Fruit fly (Drosophila melanogaster): Measurements from ENCODE around the gene CG6418.

Gene CG6418

dm6 chr3L:10878842-10879241, at the start of gene CG6418, which contains the start of gene Blos4:
Gene CG6418, minus strand, starts transcription at chr3L:10879037.
Gene Blos4, plus strand, starts transcription at chr3L:10879085.
- peak; percentile 12 to 13 for TF ChIP-seq CTCF (optimal IDR thresholded peaks at IDR 0.05)
- no peak for TF ChIP-seq CG8478 (optimal IDR thresholded peaks at IDR 0.05)

DNA sequence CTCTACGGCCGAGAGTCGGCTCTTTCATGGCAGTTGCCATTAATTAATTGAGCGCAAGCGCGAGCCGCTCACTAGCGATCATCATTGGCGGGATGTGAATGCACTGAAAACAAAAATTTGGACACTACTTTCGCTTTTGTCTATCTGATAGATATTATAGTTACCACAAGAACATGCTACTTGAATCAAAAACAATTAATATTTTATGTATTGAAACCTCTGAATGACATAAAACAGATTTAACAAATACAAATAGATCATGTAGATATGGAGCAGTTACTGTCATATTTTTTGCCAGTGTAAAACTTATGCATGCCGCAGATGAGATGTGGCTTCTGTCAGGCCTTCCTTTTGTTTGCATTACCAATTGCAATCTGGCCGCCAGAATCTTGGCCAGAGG, 49.1 kb upstream of the CG6418 start:
- TF ChIP-seq CTCF (optimal IDR thresholded peaks at IDR 0.05) (no peak), CG8478 (optimal IDR thresholded peaks at IDR 0.05) (no peak)

DNA sequence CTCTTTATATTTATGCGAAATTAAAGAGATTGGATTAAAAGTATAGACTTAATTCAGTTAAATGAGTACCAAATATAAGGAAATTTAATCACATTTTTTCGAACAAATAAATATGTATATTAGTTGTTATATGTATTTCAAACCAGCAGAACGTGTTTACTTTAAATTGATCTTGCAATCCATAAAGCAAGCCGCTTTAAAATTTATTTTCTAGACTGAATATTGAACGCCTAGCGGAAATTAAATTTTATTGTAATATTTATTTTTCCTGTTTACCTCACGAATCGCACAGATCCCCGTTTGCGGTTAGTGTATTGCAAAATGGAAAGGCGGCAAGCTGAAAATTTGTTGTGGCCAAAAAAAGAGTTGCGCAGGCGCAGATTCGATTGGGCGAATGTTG, 48.5 kb upstream of the CG6418 start:
- no peak for TF ChIP-seq CG8478 (optimal IDR thresholded peaks at IDR 0.05)
- TF ChIP-seq CTCF (optimal IDR thresholded peaks at IDR 0.05) = no peak

DNA sequence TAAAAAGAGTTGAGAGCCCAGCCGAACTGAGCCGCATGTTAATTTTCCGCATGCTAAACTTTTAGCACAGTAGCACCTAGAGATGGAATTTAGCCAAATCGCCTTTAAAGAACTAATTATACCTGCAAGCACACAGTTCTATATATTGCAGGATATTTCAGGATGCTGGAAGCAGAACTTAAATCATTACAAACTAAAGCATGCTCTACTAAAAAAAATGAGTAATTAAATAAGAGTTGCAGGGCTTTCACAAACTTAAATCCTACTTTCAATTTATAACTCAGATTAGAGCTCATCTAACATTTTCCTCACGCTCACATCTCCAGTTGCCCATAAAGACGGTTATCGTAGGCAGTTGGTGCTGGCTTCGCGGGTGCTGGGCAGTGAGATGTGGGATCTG, 45.8 kb upstream of the CG6418 start:
- TF ChIP-seq CG8478 (optimal IDR thresholded peaks at IDR 0.05) = no peak
- no peak for TF ChIP-seq CTCF (optimal IDR thresholded peaks at IDR 0.05)

dm6 chr3L:10922973-10923372, 44.1 kb upstream of the CG6418 start:
- no peak for TF ChIP-seq CTCF (optimal IDR thresholded peaks at IDR 0.05)
- TF ChIP-seq CG8478 (optimal IDR thresholded peaks at IDR 0.05) = no peak

DNA sequence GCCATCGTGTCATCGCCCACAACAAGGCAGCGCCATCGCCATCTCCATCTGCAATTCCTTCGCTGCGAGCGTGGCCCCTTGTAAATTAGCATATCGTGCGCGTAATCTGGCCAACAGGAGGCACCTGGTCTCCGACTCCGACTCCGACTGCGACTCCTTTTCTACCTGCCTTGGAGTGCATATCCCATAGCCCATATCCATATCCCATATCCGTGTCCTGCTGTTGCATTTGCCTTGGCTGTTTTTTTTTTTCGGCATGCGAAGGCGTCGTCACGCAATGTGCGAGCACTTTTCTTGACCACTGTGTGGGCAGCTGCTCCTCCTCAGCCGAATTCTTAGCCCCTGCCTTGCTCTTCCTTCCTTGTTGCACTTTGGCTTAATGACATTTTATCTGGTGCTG, 39.6 kb upstream of the CG6418 start:
- no peak for TF ChIP-seq CG8478 (optimal IDR thresholded peaks at IDR 0.05)
- TF ChIP-seq CTCF (optimal IDR thresholded peaks at IDR 0.05) = no peak

DNA sequence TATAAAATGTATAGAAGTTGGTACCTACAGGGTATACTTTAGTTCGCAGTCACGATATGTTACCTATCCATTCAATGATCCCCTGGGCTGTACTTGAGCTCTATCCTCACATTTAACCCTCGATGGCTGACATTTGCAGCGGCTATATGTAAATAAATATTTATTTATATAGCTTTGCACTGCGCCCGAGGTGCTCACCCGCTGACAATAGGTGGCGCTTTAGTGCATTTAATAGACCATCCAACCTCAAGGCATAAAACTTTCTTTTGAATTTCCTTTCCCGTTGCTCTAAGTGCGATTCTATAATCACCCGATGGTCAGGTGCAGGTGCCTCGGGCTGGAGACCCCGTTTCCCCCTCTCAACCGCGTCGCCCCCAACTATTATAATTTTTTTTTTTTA, 38.4 kb upstream of the CG6418 start:
- TF ChIP-seq CG8478 (optimal IDR thresholded peaks at IDR 0.05) (no peak), CTCF (optimal IDR thresholded peaks at IDR 0.05) (peak in 1 of 2 experiments; percentile 56)

DNA sequence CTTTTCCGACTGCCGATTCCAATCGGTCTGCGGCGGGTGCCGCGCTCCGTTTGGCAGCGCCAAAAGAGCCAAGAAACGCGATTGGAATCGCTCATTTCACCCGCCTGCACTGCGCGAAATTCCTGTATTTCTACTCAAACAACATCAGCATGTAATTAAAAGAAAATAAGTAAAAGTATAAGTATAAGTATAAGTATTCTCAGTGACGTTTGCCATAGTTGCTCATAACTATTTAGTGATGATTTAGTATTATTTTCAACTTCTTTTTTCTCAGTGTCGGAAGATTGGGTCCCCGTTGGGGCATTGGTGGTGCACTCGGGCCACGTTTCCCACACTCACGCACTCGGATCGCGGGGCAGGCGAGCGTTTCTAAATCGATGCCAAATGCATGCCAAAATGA, 34.4 kb upstream of the CG6418 start:
- no peak for TF ChIP-seq CTCF (optimal IDR thresholded peaks at IDR 0.05)
- no peak for TF ChIP-seq CG8478 (optimal IDR thresholded peaks at IDR 0.05)

dm6 chr3L:10909612-10910011, 30.8 kb upstream of the CG6418 start:
- no peak for TF ChIP-seq CTCF (optimal IDR thresholded peaks at IDR 0.05)
- TF ChIP-seq CG8478 (optimal IDR thresholded peaks at IDR 0.05) = no peak

dm6 chr3L:10904770-10905169, 25.9 kb upstream of the CG6418 start:
- TF ChIP-seq CTCF (optimal IDR thresholded peaks at IDR 0.05) = no peak

- TF ChIP-seq CG8478 (optimal IDR thresholded peaks at IDR 0.05) = no peak
- TF ChIP-seq CTCF (optimal IDR thresholded peaks at IDR 0.05) = no peak
Measured at dm6 chr3L:10903449-10903848, 24.6 kb upstream of the CG6418 start.

DNA sequence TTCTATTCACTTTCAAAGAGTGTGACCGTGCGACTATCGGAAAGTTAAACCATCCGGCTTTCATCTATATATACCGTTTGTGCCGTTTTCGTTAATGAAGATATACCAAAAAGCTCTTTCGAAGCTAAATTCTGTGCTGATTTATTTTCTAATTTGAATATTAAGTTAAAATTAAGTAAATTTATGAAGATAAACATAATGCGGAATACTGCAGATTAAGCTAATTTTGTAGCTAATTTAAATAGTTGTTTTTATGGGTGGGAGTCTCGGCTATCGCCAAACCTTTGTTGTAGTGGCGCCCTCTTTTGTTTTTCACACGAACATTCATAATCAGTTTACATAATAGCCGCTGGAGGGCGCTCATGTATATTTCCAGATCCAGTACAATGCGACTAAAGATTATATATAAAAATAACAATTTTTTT, 20.3 kb upstream of the CG6418 start, which contains the start of gene Aps:
Gene Aps, minus strand, starts transcription at position 37 of the 425 bp plus-strand sequence.
- TF ChIP-seq CTCF (optimal IDR thresholded peaks at IDR 0.05) = peak; percentile 74 to 92
- no peak for TF ChIP-seq CG8478 (optimal IDR thresholded peaks at IDR 0.05)

DNA sequence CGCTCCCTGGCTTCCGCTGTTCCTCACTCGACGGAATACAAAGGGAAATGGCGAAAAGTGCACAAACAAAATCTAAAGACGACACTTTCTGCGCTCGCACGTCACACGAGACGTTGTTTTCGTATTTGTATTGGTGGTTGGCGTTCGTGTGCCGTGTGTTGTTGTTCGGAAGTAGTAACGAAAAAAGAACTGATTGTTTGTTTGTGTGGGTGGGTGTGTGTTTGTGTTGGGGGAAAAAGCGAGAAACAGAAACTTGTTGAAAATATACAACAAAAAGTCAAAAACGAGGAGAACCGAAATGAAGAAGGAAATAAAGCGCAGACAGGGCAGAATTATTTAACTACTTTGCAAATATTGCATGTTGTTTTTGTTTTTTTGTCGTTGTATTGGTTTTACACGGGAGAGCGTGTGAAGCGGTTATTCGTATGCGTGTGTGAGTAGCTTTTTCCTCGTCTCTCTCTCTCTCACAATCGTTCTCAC, 19.5 kb upstream of the CG6418 start:
- TF ChIP-seq CTCF (optimal IDR thresholded peaks at IDR 0.05) (no peak), CG8478 (optimal IDR thresholded peaks at IDR 0.05) (no peak)

DNA sequence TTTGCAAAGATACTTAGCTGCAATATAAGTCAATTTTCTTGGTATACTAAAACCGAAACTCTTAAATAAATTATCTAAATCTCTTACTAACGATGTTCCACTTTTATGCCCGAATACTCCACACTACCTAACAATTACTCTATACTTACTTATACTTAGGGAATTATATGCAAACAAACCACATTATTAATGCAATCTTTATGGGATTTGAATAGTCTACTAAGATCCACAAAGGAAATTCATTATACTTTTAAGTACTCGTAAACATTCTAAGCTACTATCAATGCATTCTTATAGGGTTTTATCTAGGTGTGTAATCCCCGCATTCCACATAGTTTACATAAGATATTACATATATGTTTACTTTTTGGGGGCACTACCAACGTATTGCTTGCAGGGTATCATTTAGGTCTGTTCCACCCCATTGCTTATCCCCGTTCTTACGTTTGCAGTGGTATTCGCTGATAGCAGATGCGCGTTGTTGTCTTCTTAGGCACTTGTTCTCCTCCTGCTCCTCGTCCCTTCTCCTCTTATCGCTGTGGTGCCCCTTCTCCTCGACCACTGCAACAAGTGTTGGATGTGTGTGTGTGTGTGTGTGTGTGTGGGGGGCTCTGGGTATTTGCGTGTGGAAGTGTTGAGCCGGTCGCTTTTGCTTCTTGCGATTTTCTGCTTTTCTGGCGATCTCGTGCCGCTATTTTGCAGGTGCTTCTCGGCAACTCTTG, 18.9 kb upstream of the CG6418 start:
- no peak for TF ChIP-seq CTCF (optimal IDR thresholded peaks at IDR 0.05)
- no peak for TF ChIP-seq CG8478 (optimal IDR thresholded peaks at IDR 0.05)

- TF ChIP-seq CG8478 (optimal IDR thresholded peaks at IDR 0.05) (no peak), CTCF (optimal IDR thresholded peaks at IDR 0.05) (no peak)
Measured at dm6 chr3L:10896923-10897322, 18.1 kb upstream of the CG6418 start.

DNA sequence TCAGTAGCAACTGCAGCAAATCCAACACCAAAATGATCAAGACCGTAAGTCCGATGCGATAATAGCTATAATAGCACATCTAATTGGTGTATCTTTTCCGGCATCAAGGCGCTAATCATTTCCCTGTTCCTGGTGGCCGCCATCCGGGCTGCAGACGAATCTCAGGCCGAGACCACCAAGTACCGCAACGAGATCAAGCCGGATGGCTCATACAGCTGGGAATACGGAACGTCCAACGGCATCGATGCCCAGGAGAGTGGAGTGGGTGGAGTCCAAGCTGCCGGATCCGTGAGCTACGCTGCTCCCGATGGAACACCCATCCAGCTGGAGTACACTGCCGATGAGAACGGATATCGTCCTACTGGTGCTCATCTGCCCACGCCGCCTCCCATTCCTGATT, 15.3 kb upstream of the CG6418 start, which contains the start of gene Cpr67Fb:
Gene Cpr67Fb, plus strand, starts transcription at position 15 of the 400 bp plus-strand sequence.
- no peak for TF ChIP-seq CG8478 (optimal IDR thresholded peaks at IDR 0.05)
- TF ChIP-seq CTCF (optimal IDR thresholded peaks at IDR 0.05) = no peak

Measured in S2 (cell line).